Worm (Caenorhabditis elegans) whole organism, L3 larva: Measurements from ENCODE around the gene pld-1.

Source experiments
- R02D3.7 ChIP-seq: fragments of 150-350 bp; optimal IDR thresholded peaks from 2 replicates; lab custom pipeline; 2014; ENCODE audit warnings: missing biosample characterization, missing genetic modification characterization
- ZK546.5 ChIP-seq: sonication (generic microtip); optimal IDR thresholded peaks from 2 replicates; lab custom pipeline; 2017; ENCODE audit warnings: missing biosample characterization, missing genetic modification characterization
- aly-2 ChIP-seq: fragments of 150-350 bp; optimal IDR thresholded peaks from 2 replicates; lab custom pipeline; 2014; ENCODE audit warnings: missing biosample characterization, missing genetic modification characterization
- ama-1 ChIP-seq: fragments of 150-350 bp; optimal IDR thresholded peaks from 2 replicates; lab custom pipeline; 2018
- ceh-28 ChIP-seq: fragments of 150-350 bp; optimal IDR thresholded peaks from 2 replicates; lab custom pipeline; 2014; ENCODE audit warnings: missing biosample characterization, missing genetic modification reagents, missing genetic modification characterization
- ceh-82 ChIP-seq: fragments of 150-350 bp; optimal IDR thresholded peaks from 2 replicates; lab custom pipeline; 2014; ENCODE audit warnings: missing biosample characterization, missing genetic modification characterization
- ceh-9 ChIP-seq: sonication (generic microtip); optimal IDR thresholded peaks from 2 replicates; lab custom pipeline; 2018; ENCODE audit warnings: missing biosample characterization, missing genetic modification characterization
- daf-12 ChIP-seq: fragments of 150-350 bp; optimal IDR thresholded peaks from 2 replicates; lab custom pipeline; 2014; ENCODE audit warnings: missing biosample characterization, missing genetic modification reagents, missing genetic modification characterization
- egl-27 ChIP-seq: sonication (generic microtip); optimal IDR thresholded peaks from 4 replicates; lab custom pipeline; 2017; ENCODE audit warnings: missing biosample characterization, missing genetic modification reagents, missing genetic modification characterization
- egl-5 ChIP-seq: fragments of 150-350 bp; optimal IDR thresholded peaks from 2 replicates; lab custom pipeline; 2017; ENCODE audit warnings: missing biosample characterization, missing genetic modification reagents, missing genetic modification characterization, inconsistent platforms
- elt-1 ChIP-seq: fragments of 150-350 bp; optimal IDR thresholded peaks from 2 replicates; lab custom pipeline; 2014; ENCODE audit warnings: missing biosample characterization, missing genetic modification characterization
- elt-2 ChIP-seq: sonication (generic microtip); optimal IDR thresholded peaks from 2 replicates; lab custom pipeline; 2016; ENCODE audit warnings: missing genetic modification reagents, mild to moderate bottlenecking, missing genetic modification characterization, missing compliant biosample characterization
- elt-3 ChIP-seq, 3 experiments: fragments of 150-350 bp in 1 of 3; sonication (generic microtip) in 2 of 3; optimal IDR thresholded peaks; 2 replicates in 2 of 3; 4 replicates in 1 of 3; lab custom pipeline; 2014 to 2017; ENCODE audit warnings: missing biosample characterization in 3 of 3, missing genetic modification characterization in 3 of 3
- eor-1 ChIP-seq, 2 experiments: fragments of 150-350 bp; optimal IDR thresholded peaks; 2 replicates each; lab custom pipeline; 2014 to 2018; ENCODE audit warnings: missing biosample characterization in 2 of 2, missing genetic modification characterization in 2 of 2
- fkh-10 ChIP-seq: sonication (generic microtip); optimal IDR thresholded peaks from 2 replicates; lab custom pipeline; 2017; ENCODE audit warnings: missing biosample characterization, missing genetic modification reagents, missing genetic modification characterization
- fkh-2 ChIP-seq: fragments of 150-350 bp; optimal IDR thresholded peaks from 2 replicates; lab custom pipeline; 2014; ENCODE audit warnings: missing biosample characterization, missing genetic modification reagents, missing genetic modification characterization
- hmg-11 ChIP-seq: sonication (generic microtip); optimal IDR thresholded peaks from 2 replicates; lab custom pipeline; 2016; ENCODE audit warnings: missing genetic modification characterization, missing compliant biosample characterization
- jun-1 ChIP-seq: fragments of 150-350 bp; optimal IDR thresholded peaks from 2 replicates; lab custom pipeline; 2014; ENCODE audit warnings: missing biosample characterization, missing genetic modification reagents, missing genetic modification characterization
- lin-39 ChIP-seq: fragments of 150-350 bp; optimal IDR thresholded peaks from 2 replicates; lab custom pipeline; 2018; ENCODE audit warnings: missing biosample characterization, missing genetic modification reagents, missing genetic modification characterization
- lsy-12 ChIP-seq: sonication (generic microtip); optimal IDR thresholded peaks from 2 replicates; lab custom pipeline; 2016; ENCODE audit warnings: mild to moderate bottlenecking, missing genetic modification characterization, missing compliant biosample characterization
- mdl-1 ChIP-seq: fragments of 150-350 bp; optimal IDR thresholded peaks from 2 replicates; lab custom pipeline; 2014; ENCODE audit warnings: missing biosample characterization, missing genetic modification characterization
- mml-1 ChIP-seq: fragments of 150-350 bp; sonication (generic microtip); optimal IDR thresholded peaks from 3 replicates; lab custom pipeline; 2014; ENCODE audit warnings: missing biosample characterization, missing genetic modification characterization
- nfya-1 ChIP-seq: sonication (generic microtip); optimal IDR thresholded peaks from 2 replicates; lab custom pipeline; 2017; ENCODE audit warnings: missing genetic modification characterization, mild to moderate bottlenecking, missing compliant biosample characterization, antibody characterized with exemption, moderate library complexity; ENCODE audit not compliant: insufficient read depth
- nhr-11 ChIP-seq: fragments of 150-350 bp; optimal IDR thresholded peaks from 2 replicates; lab custom pipeline; 2014; ENCODE audit warnings: missing biosample characterization, missing genetic modification characterization
- nhr-12 ChIP-seq: fragments of 150-350 bp; optimal IDR thresholded peaks from 2 replicates; lab custom pipeline; 2014; ENCODE audit warnings: missing biosample characterization, missing genetic modification characterization
- nhr-23 ChIP-seq: fragments of 150-350 bp; optimal IDR thresholded peaks from 2 replicates; lab custom pipeline; 2014; ENCODE audit warnings: missing biosample characterization, missing genetic modification reagents, missing genetic modification characterization
- nhr-237 ChIP-seq: fragments of 150-350 bp; optimal IDR thresholded peaks from 2 replicates; lab custom pipeline; 2014; ENCODE audit warnings: missing biosample characterization, missing genetic modification characterization
- nhr-25 ChIP-seq: sonication (generic microtip); optimal IDR thresholded peaks from 2 replicates; lab custom pipeline; 2017; ENCODE audit warnings: missing biosample characterization, missing genetic modification characterization
- nhr-43 ChIP-seq: sonication (generic microtip); optimal IDR thresholded peaks from 2 replicates; lab custom pipeline; 2016; ENCODE audit warnings: mild to moderate bottlenecking, missing genetic modification characterization, missing compliant biosample characterization; ENCODE audit not compliant: poor library complexity, severe bottlenecking
- nhr-67 ChIP-seq: fragments of 150-350 bp; optimal IDR thresholded peaks from 2 replicates; lab custom pipeline; 2014; ENCODE audit warnings: missing biosample characterization, missing genetic modification characterization
- pha-4 ChIP-seq: fragments of 150-350 bp; optimal IDR thresholded peaks from 2 replicates; lab custom pipeline; 2014; ENCODE audit warnings: missing biosample characterization, missing genetic modification reagents, missing genetic modification characterization
- pqm-1 ChIP-seq: fragments of 150-350 bp; optimal IDR thresholded peaks from 2 replicates; lab custom pipeline; 2017; ENCODE audit warnings: missing biosample characterization, missing genetic modification characterization, inconsistent platforms
- sea-2 ChIP-seq: fragments of 150-350 bp; sonication (generic microtip); optimal IDR thresholded peaks from 4 replicates; lab custom pipeline; 2014; ENCODE audit warnings: missing biosample characterization, missing genetic modification reagents, missing genetic modification characterization
- skn-1 ChIP-seq: fragments of 150-350 bp; optimal IDR thresholded peaks from 2 replicates; lab custom pipeline; 2014; ENCODE audit warnings: missing biosample characterization, missing genetic modification characterization
- snpc-4 ChIP-seq: fragments of 150-350 bp; optimal IDR thresholded peaks from 2 replicates; lab custom pipeline; 2014; ENCODE audit warnings: missing biosample characterization, missing genetic modification characterization
- tbx-2 ChIP-seq: sonication (generic microtip); optimal IDR thresholded peaks from 2 replicates; lab custom pipeline; 2016; ENCODE audit warnings: mild to moderate bottlenecking, missing genetic modification characterization, missing compliant biosample characterization
- unc-39 ChIP-seq: sonication (generic microtip); optimal IDR thresholded peaks from 4 replicates; lab custom pipeline; 2017; ENCODE audit warnings: missing biosample characterization, missing genetic modification characterization
- unc-62 ChIP-seq: fragments of 150-350 bp; sonication (generic microtip); optimal IDR thresholded peaks from 4 replicates; lab custom pipeline; 2014; ENCODE audit warnings: missing biosample characterization, missing genetic modification reagents, missing genetic modification characterization
- zag-1 ChIP-seq: fragments of 150-350 bp; optimal IDR thresholded peaks from 2 replicates; lab custom pipeline; 2014; ENCODE audit warnings: missing biosample characterization, missing genetic modification characterization
- ztf-11 ChIP-seq: fragments of 150-350 bp; optimal IDR thresholded peaks from 2 replicates; lab custom pipeline; 2014; ENCODE audit warnings: missing biosample characterization, missing genetic modification characterization
- ztf-4 ChIP-seq: fragments of 150-350 bp; optimal IDR thresholded peaks from 2 replicates; lab custom pipeline; 2014; ENCODE audit warnings: missing biosample characterization, missing genetic modification characterization

pld-1 gene

ce11 chrII:5091640-5092243 is at the start of gene pld-1:
pld-1 (minus strand) TSS chrII:5091690.
- TF ChIP-seq nhr-23 (tag; lab: Kevin White, UChicago) (no peak), snpc-4 (tag; lab: Kevin White, UChicago) (no peak), elt-1 (no peak), ceh-82 (tag; lab: Kevin White, UChicago) (no peak), fkh-2 (tag; lab: Kevin White, UChicago) (no peak), lin-39 (no peak), nhr-12 (tag; lab: Kevin White, UChicago) (no peak), pha-4 (tag; lab: Kevin White, UChicago) (no peak), unc-62 (GFP tag; lab: Kevin White, UChicago) (no peak), R02D3.7 (tag; lab: Kevin White, UChicago) (no peak), ama-1 (lab: Kevin White, UChicago) (no peak), tbx-2 (tag; lab: Kevin White, UChicago) (no peak), hmg-11 (tag; lab: Kevin White, UChicago) (no peak), daf-12 (tag; lab: Kevin White, UChicago) (no peak), nhr-67 (no peak), mdl-1 (tag; lab: Kevin White, UChicago) (no peak), ztf-11 (tag; lab: Kevin White, UChicago) (no peak), ZK546.5 (no peak), jun-1 (tag; lab: Kevin White, UChicago) (no peak), elt-2 (tag; lab: Kevin White, UChicago) (no peak)
- TF ChIP-seq, all 47 proteins: peak for 0

DNA sequence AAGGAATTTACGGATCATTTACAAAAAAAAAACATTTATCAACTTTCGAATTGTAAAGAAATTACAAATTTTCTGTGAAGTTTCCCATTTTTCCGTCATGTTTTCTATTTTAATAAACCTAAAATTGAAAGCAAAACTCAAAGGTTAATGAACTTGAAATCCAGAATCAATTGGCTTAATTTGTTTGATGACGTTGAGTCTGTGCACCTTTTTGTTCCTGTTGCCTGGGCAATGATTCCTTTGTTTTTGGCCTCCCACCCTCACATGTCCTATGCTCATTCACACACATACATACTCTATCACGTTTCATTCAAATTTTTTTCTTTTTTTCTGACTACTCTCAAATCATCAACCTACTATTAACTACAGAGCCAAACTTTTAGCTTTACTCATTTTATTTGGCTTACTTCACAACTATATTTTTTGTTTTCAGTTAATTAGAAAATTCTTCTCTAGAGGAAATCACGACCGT is 44.8 kb upstream of the pld-1 start, which contains the start of gene F58A6.2:
Gene F58A6.2 (plus strand): TSS at position 422 of the 472 bp plus-strand sequence.
- TF ChIP-seq ama-1 (lab: Kevin White, UChicago) (no peak), ceh-82 (tag; lab: Kevin White, UChicago) (no peak), nhr-43 (tag; lab: Kevin White, UChicago) (no peak), ztf-4 (no peak), sea-2 (GFP tag; lab: Kevin White, UChicago) (no peak), lsy-12 (tag; lab: Kevin White, UChicago) (no peak), zag-1 (tag; lab: Kevin White, UChicago) (no peak), nhr-23 (tag; lab: Kevin White, UChicago) (no peak), daf-12 (tag; lab: Kevin White, UChicago) (no peak), elt-1 (no peak), nhr-11 (no peak), mml-1 (tag; lab: Kevin White, UChicago) (no peak), nhr-237 (tag; lab: Kevin White, UChicago) (no peak), fkh-2 (tag; lab: Kevin White, UChicago) (no peak), tbx-2 (tag; lab: Kevin White, UChicago) (no peak)

- TF ChIP-seq unc-39 (tag; lab: Kevin White, UChicago) (no peak), tbx-2 (tag; lab: Kevin White, UChicago) (no peak), nhr-11 (no peak), eor-1 (tag; optimal IDR thresholded peaks at IDR 0.05; lab: Kevin White, UChicago) (no peak), ztf-4 (no peak), pha-4 (tag; lab: Kevin White, UChicago) (no peak), nhr-67 (no peak), ceh-28 (tag; lab: Kevin White, UChicago) (no peak), ceh-9 (no peak), pqm-1 (tag; lab: Kevin White, UChicago) (no peak), ZK546.5 (no peak), elt-1 (no peak), elt-3 (tag; optimal IDR thresholded peaks at IDR 0.05; lab: Kevin White, UChicago) (no peak), nhr-237 (tag; lab: Kevin White, UChicago) (no peak), mdl-1 (tag; lab: Kevin White, UChicago) (no peak), fkh-10 (no peak), ceh-82 (tag; lab: Kevin White, UChicago) (no peak), hmg-11 (tag; lab: Kevin White, UChicago) (no peak)
- TF ChIP-seq, all 47 proteins: peak for 0
Observed at ce11 chrII:5131800-5132199, 40.3 kb upstream of the pld-1 start.

DNA sequence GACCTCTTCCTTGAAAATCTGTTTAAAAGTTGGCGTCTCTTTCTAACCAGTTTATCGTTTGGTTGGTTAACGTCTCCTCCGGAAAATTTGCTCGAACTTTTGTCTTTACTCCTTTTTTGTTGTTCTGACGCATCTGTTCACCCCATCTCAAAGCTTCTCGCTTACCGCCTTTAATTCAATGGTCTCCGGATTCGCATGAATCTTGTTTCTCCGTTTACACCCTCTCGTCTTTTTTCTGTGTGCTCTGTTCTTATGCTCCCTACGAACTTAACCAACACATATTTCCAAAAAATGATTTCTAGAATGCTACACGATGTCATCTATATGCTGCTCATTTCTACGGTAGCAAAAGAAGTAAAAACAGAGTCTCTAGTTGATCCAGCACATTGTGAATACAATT is 38.6 kb upstream of the pld-1 start, which contains the start of gene lgc-56:
Gene lgc-56 (plus strand): TSS at position 301 of the 400 bp plus-strand sequence.
- no peak for TF ChIP-seq mml-1 (tag; lab: Kevin White, UChicago)
- TF ChIP-seq lsy-12 (tag; lab: Kevin White, UChicago), result no peak
- no peak for TF ChIP-seq egl-27 (tag; lab: Kevin White, UChicago)
- TF ChIP-seq tbx-2 (tag; lab: Kevin White, UChicago), result no peak
- TF ChIP-seq nhr-25 (tag; lab: Kevin White, UChicago), result no peak
- no peak for TF ChIP-seq nfya-1
- no peak for TF ChIP-seq ztf-11 (tag; lab: Kevin White, UChicago)
- no peak for TF ChIP-seq snpc-4 (tag; lab: Kevin White, UChicago)
- no peak for TF ChIP-seq nhr-11
- TF ChIP-seq egl-5 (tag; lab: Kevin White, UChicago), result no peak
- TF ChIP-seq ceh-82 (tag; lab: Kevin White, UChicago), result no peak
- no peak for TF ChIP-seq nhr-237 (tag; lab: Kevin White, UChicago)
- no peak for TF ChIP-seq aly-2 (tag; lab: Kevin White, UChicago)
- TF ChIP-seq pha-4 (tag; lab: Kevin White, UChicago), result no peak
- TF ChIP-seq skn-1, result no peak
- no peak for TF ChIP-seq hmg-11 (tag; lab: Kevin White, UChicago)
- no peak for TF ChIP-seq elt-1
- TF ChIP-seq, all 47 proteins: peak for 0
